Worm (Caenorhabditis elegans): ENCODE results near the gene K05F1.6.
"Not testable (repeated sequence)": the region's sequence is repeated elsewhere in the genome, so short reads cannot be mapped to it uniquely, and the experiment has no call there.

The K05F1.6 gene

ce11 chrII:5757656-5758055, 24.7 kb upstream of the K05F1.6 start, which contains the start of the genes F10C1.3 and F10C1.23:
TSS of gene F10C1.3 (minus strand) at chrII:5757756.
TSS of gene F10C1.23 (plus strand) at chrII:5758040.
- TF ChIP-seq elt-1, nhr-77, egl-27 (tag; optimal IDR thresholded peaks at IDR 0.05): not testable (repeated sequence)

- TF ChIP-seq egl-27 (tag; optimal IDR thresholded peaks at IDR 0.05) (no peak), Y55F3AM.14 (GFP tag; optimal IDR thresholded peaks at IDR 0.05) (no peak), nhr-10 (tag; optimal IDR thresholded peaks at IDR 0.05) (no peak), nhr-237 (tag; optimal IDR thresholded peaks at IDR 0.05) (no peak), mbf-1 (tag; optimal IDR thresholded peaks at IDR 0.05) (no peak), ama-1 (optimal IDR thresholded peaks at IDR 0.05) (no peak), lsy-2 (tag; optimal IDR thresholded peaks at IDR 0.05) (no peak), nhr-12 (tag; optimal IDR thresholded peaks at IDR 0.05) (no peak), unc-62 (GFP tag; optimal IDR thresholded peaks at IDR 0.05) (no peak), sma-9 (GFP tag; optimal IDR thresholded peaks at IDR 0.05) (no peak), sma-9 (tag; optimal IDR thresholded peaks at IDR 0.05) (no peak), nhr-21 (tag; optimal IDR thresholded peaks at IDR 0.05) (no peak), snpc-4 (tag; optimal IDR thresholded peaks at IDR 0.05) (no peak), sma-3 (GFP tag; optimal IDR thresholded peaks at IDR 0.05) (no peak), R02D3.7 (tag; optimal IDR thresholded peaks at IDR 0.05) (no peak), lin-11 (tag; optimal IDR thresholded peaks at IDR 0.05) (no peak), C34F6.9 (tag; optimal IDR thresholded peaks at IDR 0.05) (no peak), alr-1 (tag; optimal IDR thresholded peaks at IDR 0.05) (no peak)
These were observed 17.0 kb upstream of the K05F1.6 start, which contains the start of gene ifb-1 for ce11 chrII:5765318-5765717. TSS of gene ifb-1 (plus strand) at chrII:5765618.

- TF ChIP-seq sma-9 (GFP tag; optimal IDR thresholded peaks at IDR 0.05) (peak; percentile 43), sma-9 (tag; optimal IDR thresholded peaks at IDR 0.05) (no peak), dmd-4 (tag; optimal IDR thresholded peaks at IDR 0.05) (no peak), nhr-25 (tag; optimal IDR thresholded peaks at IDR 0.05) (peak; percentile 0), nhr-77 (tag; optimal IDR thresholded peaks at IDR 0.05) (no peak), sma-3 (GFP tag; optimal IDR thresholded peaks at IDR 0.05) (no peak), ceh-82 (tag; optimal IDR thresholded peaks at IDR 0.05) (no peak), elt-1 (tag; optimal IDR thresholded peaks at IDR 0.05) (peak; percentile 8), ceh-16 (tag; optimal IDR thresholded peaks at IDR 0.05) (peak; percentile 19), fos-1 (tag; optimal IDR thresholded peaks at IDR 0.05) (no peak)
These were observed 14.0 kb upstream of the K05F1.6 start for ce11 chrII:5768274-5768820.

ce11 chrII:5772547-5773142, 9.7 kb upstream of the K05F1.6 start:
- peak; percentile 79 for TF ChIP-seq nhr-129 (tag; optimal IDR thresholded peaks at IDR 0.05)
- peak; percentile 53 for TF ChIP-seq sma-9 (GFP tag; optimal IDR thresholded peaks at IDR 0.05)
- TF ChIP-seq sma-9 (tag; optimal IDR thresholded peaks at IDR 0.05): no peak
- TF ChIP-seq fos-1 (tag; optimal IDR thresholded peaks at IDR 0.05): peak; percentile 35
- no peak for TF ChIP-seq snpc-4 (tag; optimal IDR thresholded peaks at IDR 0.05)
- TF ChIP-seq nhr-21 (tag; optimal IDR thresholded peaks at IDR 0.05): no peak
- TF ChIP-seq peb-1 (tag; optimal IDR thresholded peaks at IDR 0.05): no peak
- TF ChIP-seq C34F6.9 (tag; optimal IDR thresholded peaks at IDR 0.05): peak; percentile 37
- TF ChIP-seq alr-1 (tag; optimal IDR thresholded peaks at IDR 0.05): no peak
- peak; percentile 22 for TF ChIP-seq gmeb-1 (tag; optimal IDR thresholded peaks at IDR 0.05)
- TF ChIP-seq crh-2 (tag; optimal IDR thresholded peaks at IDR 0.05): peak; percentile 1
- TF ChIP-seq lin-11 (tag; optimal IDR thresholded peaks at IDR 0.05): peak; percentile 32
- TF ChIP-seq F13H6.1 (tag; optimal IDR thresholded peaks at IDR 0.05): peak; percentile 45
- TF ChIP-seq R02D3.7 (tag; optimal IDR thresholded peaks at IDR 0.05): no peak

- TF ChIP-seq nhr-6 (tag; optimal IDR thresholded peaks at IDR 0.05): no peak
- no peak for TF ChIP-seq F13H6.1 (tag; optimal IDR thresholded peaks at IDR 0.05)
- no peak for TF ChIP-seq nhr-21 (tag; optimal IDR thresholded peaks at IDR 0.05)
- TF ChIP-seq nhr-23 (tag; optimal IDR thresholded peaks at IDR 0.05): no peak
- no peak for TF ChIP-seq nhr-11 (tag; optimal IDR thresholded peaks at IDR 0.05)
- TF ChIP-seq crh-2 (tag; optimal IDR thresholded peaks at IDR 0.05): no peak
- TF ChIP-seq gmeb-1 (tag; optimal IDR thresholded peaks at IDR 0.05): no peak
- no peak for TF ChIP-seq blmp-1 (tag; optimal IDR thresholded peaks at IDR 0.05; ENCODE audit: insufficient read depth)
- no peak for TF ChIP-seq ztf-11 (tag; optimal IDR thresholded peaks at IDR 0.05)
- no peak for TF ChIP-seq unc-39 (tag; optimal IDR thresholded peaks at IDR 0.05)
- no peak for TF ChIP-seq R02D3.7 (tag; optimal IDR thresholded peaks at IDR 0.05)
- no peak for TF ChIP-seq sem-4 (tag; optimal IDR thresholded peaks at IDR 0.05)
- TF ChIP-seq lin-39 (tag; optimal IDR thresholded peaks at IDR 0.05): no peak
- TF ChIP-seq mab-5 (tag; optimal IDR thresholded peaks at IDR 0.05): no peak
- no peak for TF ChIP-seq ceh-82 (tag; optimal IDR thresholded peaks at IDR 0.05)
- no peak for TF ChIP-seq ztf-1 (GFP tag; conservative IDR thresholded peaks at IDR 0.05)
- TF ChIP-seq unc-62 (GFP tag; optimal IDR thresholded peaks at IDR 0.05): no peak
- no peak for TF ChIP-seq nhr-12 (tag; optimal IDR thresholded peaks at IDR 0.05)
These were observed 8.2 kb upstream of the K05F1.6 start, which contains the start of the genes dmd-5 and F10C1.1 for ce11 chrII:5774120-5774519. TSS of gene dmd-5 (minus strand) at chrII:5774220. TSS of gene F10C1.1 (plus strand) at chrII:5774229.
